Worm (Caenorhabditis elegans) whole organism, L2 larva: Measurements from ENCODE around the gene D1014.13.

Experiments used
- C34F6.9 ChIP-seq: fragments of 150-350 bp; optimal IDR thresholded peaks from 2 replicates; lab custom pipeline; 2014; ENCODE audit warnings: missing biosample characterization, missing genetic modification characterization
- R02D3.7 ChIP-seq: fragments of 150-350 bp; optimal IDR thresholded peaks from 2 replicates; lab custom pipeline; 2014; ENCODE audit warnings: missing biosample characterization, missing genetic modification characterization
- ZK546.5 ChIP-seq: sonication (generic microtip); optimal IDR thresholded peaks from 2 replicates; lab custom pipeline; 2017; ENCODE audit warnings: missing biosample characterization, missing genetic modification characterization
- alr-1 ChIP-seq: fragments of 150-350 bp; optimal IDR thresholded peaks from 2 replicates; lab custom pipeline; 2014; ENCODE audit warnings: missing biosample characterization, missing genetic modification characterization
- ama-1 ChIP-seq: fragments of 150-350 bp; optimal IDR thresholded peaks from 2 replicates; lab custom pipeline; 2018; ENCODE audit warnings: inconsistent platforms
- blmp-1 ChIP-seq: sonication (generic microtip); optimal IDR thresholded peaks from 2 replicates; lab custom pipeline; 2017; ENCODE audit warnings: missing genetic modification characterization, mild to moderate bottlenecking, missing compliant biosample characterization, antibody characterized with exemption, moderate library complexity; ENCODE audit not compliant: insufficient read depth
- ceh-82 ChIP-seq: fragments of 150-350 bp; optimal IDR thresholded peaks from 2 replicates; lab custom pipeline; 2014; ENCODE audit warnings: missing biosample characterization, missing genetic modification characterization
- crh-2 ChIP-seq: sonication (generic microtip); optimal IDR thresholded peaks from 2 replicates; lab custom pipeline; 2017; ENCODE audit warnings: missing biosample characterization, missing genetic modification characterization
- dmd-4 ChIP-seq: sonication (generic microtip); optimal IDR thresholded peaks from 2 replicates; lab custom pipeline; 2017; ENCODE audit warnings: missing biosample characterization, missing genetic modification characterization
- egl-27 ChIP-seq: sonication (generic microtip); optimal IDR thresholded peaks from 3 replicates; lab custom pipeline; 2017; ENCODE audit warnings: missing biosample characterization, missing genetic modification reagents, missing genetic modification characterization
- elt-1 ChIP-seq: fragments of 150-350 bp; optimal IDR thresholded peaks from 2 replicates; lab custom pipeline; 2014; ENCODE audit warnings: missing biosample characterization, missing genetic modification characterization
- elt-3 ChIP-seq: sonication (generic microtip); optimal IDR thresholded peaks from 2 replicates; lab custom pipeline; 2017; ENCODE audit warnings: missing biosample characterization, missing genetic modification characterization
- fos-1 ChIP-seq: fragments of 150-350 bp; optimal IDR thresholded peaks from 2 replicates; lab custom pipeline; 2014; ENCODE audit warnings: missing biosample characterization, missing genetic modification characterization
- gmeb-1 ChIP-seq: fragments of 150-350 bp; optimal IDR thresholded peaks from 2 replicates; lab custom pipeline; 2014; ENCODE audit warnings: missing biosample characterization, missing genetic modification characterization
- lin-11 ChIP-seq: fragments of 150-350 bp; sonication (generic microtip); optimal IDR thresholded peaks from 2 replicates; lab custom pipeline; 2014; ENCODE audit warnings: missing biosample characterization, missing genetic modification characterization, inconsistent platforms, mixed read lengths
- lin-13 ChIP-seq: fragments of 150-350 bp; optimal IDR thresholded peaks from 2 replicates; lab custom pipeline; 2014; ENCODE audit warnings: missing biosample characterization, missing genetic modification reagents, missing genetic modification characterization
- lin-39 ChIP-seq: fragments of 150-350 bp; optimal IDR thresholded peaks from 2 replicates; lab custom pipeline; 2014; ENCODE audit warnings: missing biosample characterization, missing genetic modification reagents, missing genetic modification characterization
- mab-5 ChIP-seq: fragments of 150-350 bp; optimal IDR thresholded peaks from 2 replicates; lab custom pipeline; 2014; ENCODE audit warnings: missing biosample characterization, missing genetic modification characterization
- mbf-1 ChIP-seq: sonication (generic microtip); optimal IDR thresholded peaks from 2 replicates; lab custom pipeline; 2017; ENCODE audit warnings: missing biosample characterization, missing genetic modification characterization
- nhr-12 ChIP-seq: fragments of 150-350 bp; optimal IDR thresholded peaks from 2 replicates; lab custom pipeline; 2014; ENCODE audit warnings: missing biosample characterization, missing genetic modification characterization
- nhr-129 ChIP-seq: fragments of 150-350 bp; optimal IDR thresholded peaks from 2 replicates; lab custom pipeline; 2014; ENCODE audit warnings: missing biosample characterization, missing genetic modification characterization
- nhr-23 ChIP-seq: fragments of 150-350 bp; optimal IDR thresholded peaks from 2 replicates; lab custom pipeline; 2014; ENCODE audit warnings: missing biosample characterization, missing genetic modification reagents, missing genetic modification characterization
- nhr-25 ChIP-seq: fragments of 150-350 bp; sonication (generic microtip); optimal IDR thresholded peaks from 3 replicates; lab custom pipeline; 2014; ENCODE audit warnings: missing biosample characterization, missing genetic modification characterization
- nhr-6 ChIP-seq: fragments of 150-350 bp; optimal IDR thresholded peaks from 2 replicates; lab custom pipeline; 2014; ENCODE audit warnings: missing biosample characterization, missing genetic modification characterization
- nhr-77 ChIP-seq: fragments of 150-350 bp; optimal IDR thresholded peaks from 2 replicates; lab custom pipeline; 2014; ENCODE audit warnings: missing biosample characterization, missing genetic modification characterization
- peb-1 ChIP-seq: fragments of 150-350 bp; optimal IDR thresholded peaks from 2 replicates; lab custom pipeline; 2014; ENCODE audit warnings: missing biosample characterization, missing genetic modification characterization
- skn-1 ChIP-seq: sonication (generic microtip); optimal IDR thresholded peaks from 2 replicates; lab custom pipeline; 2017; ENCODE audit warnings: missing biosample characterization, missing genetic modification characterization
- sma-3 ChIP-seq: sonication (generic microtip); optimal IDR thresholded peaks from 2 replicates; lab custom pipeline; 2016; ENCODE audit warnings: missing genetic modification reagents, missing genetic modification characterization, missing compliant biosample characterization
- sma-9 ChIP-seq, 2 experiments: fragments of 150-350 bp in 1 of 2; sonication (generic microtip) in 1 of 2; optimal IDR thresholded peaks; 2 replicates each; lab custom pipeline; 2014 to 2016; ENCODE audit warnings: missing genetic modification characterization in 2 of 2, mild to moderate bottlenecking in 1 of 2, missing biosample characterization in 1 of 2, missing compliant biosample characterization in 1 of 2, missing genetic modification reagents in 1 of 2, moderate library complexity in 1 of 2
- snpc-4 ChIP-seq: fragments of 150-350 bp; optimal IDR thresholded peaks from 2 replicates; lab custom pipeline; 2014; ENCODE audit warnings: missing biosample characterization, missing genetic modification characterization
- unc-39 ChIP-seq: fragments of 150-350 bp; optimal IDR thresholded peaks from 2 replicates; lab custom pipeline; 2014; ENCODE audit warnings: missing biosample characterization, missing genetic modification characterization
- unc-55 ChIP-seq: fragments of 150-350 bp; sonication (generic microtip); optimal IDR thresholded peaks from 3 replicates; lab custom pipeline; 2014; ENCODE audit warnings: missing biosample characterization, missing genetic modification reagents, missing genetic modification characterization
- unc-62 ChIP-seq: fragments of 150-350 bp; optimal IDR thresholded peaks from 2 replicates; lab custom pipeline; 2014; ENCODE audit warnings: missing biosample characterization, missing genetic modification reagents, missing genetic modification characterization
- ztf-11 ChIP-seq: sonication (generic microtip); optimal IDR thresholded peaks from 2 replicates; lab custom pipeline; 2017; ENCODE audit warnings: missing biosample characterization, missing genetic modification characterization
- ztf-4 ChIP-seq: fragments of 150-350 bp; optimal IDR thresholded peaks from 2 replicates; lab custom pipeline; 2014; ENCODE audit warnings: missing biosample characterization, missing genetic modification characterization

D1014.13 gene

ce11 chrV:8145329-8145728, at the start of gene D1014.13:
D1014.13 (plus strand) TSS chrV:8145629.
- TF ChIP-seq sma-3 (GFP tag; lab: Kevin White, UChicago) (no peak), ztf-11 (tag; lab: Kevin White, UChicago) (no peak), lin-39 (no peak), egl-27 (tag; lab: Kevin White, UChicago) (no peak), crh-2 (tag; lab: Kevin White, UChicago) (no peak), ztf-4 (no peak), ceh-82 (tag; lab: Kevin White, UChicago) (no peak)

DNA sequence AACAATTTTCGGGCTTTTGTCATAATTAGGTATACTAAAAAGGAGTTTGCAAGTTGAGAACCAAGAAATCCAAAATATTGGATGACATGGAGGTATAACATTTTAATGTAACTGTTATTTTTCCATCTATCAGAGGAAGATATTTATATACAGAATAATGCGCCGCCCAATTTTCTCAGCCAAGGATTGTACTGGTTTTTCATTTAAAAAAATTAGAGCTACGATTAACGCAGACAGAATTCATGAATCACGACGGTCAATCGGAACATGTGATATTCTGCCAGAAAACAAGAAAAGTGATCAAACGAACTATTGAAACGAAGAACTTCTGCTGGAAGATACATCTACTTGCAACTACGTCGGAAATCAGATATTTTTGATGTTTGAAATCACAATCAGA, 47.2 kb upstream of the D1014.13 start, which contains the start of gene str-145:
Gene str-145 (minus strand): TSS at position 101 of the 400 bp plus-strand sequence.
- no peak for TF ChIP-seq nhr-129 (tag; lab: Kevin White, UChicago)
- TF ChIP-seq sma-3 (GFP tag; lab: Kevin White, UChicago): no peak
- TF ChIP-seq R02D3.7: no peak
- TF ChIP-seq dmd-4: no peak
- TF ChIP-seq lin-11: no peak
- no peak for TF ChIP-seq C34F6.9 (tag; lab: Kevin White, UChicago)
- no peak for TF ChIP-seq ama-1 (lab: Kevin White, UChicago)
- no peak for TF ChIP-seq elt-3
- TF ChIP-seq peb-1 (tag; lab: Kevin White, UChicago): no peak
- TF ChIP-seq fos-1 (tag; lab: Kevin White, UChicago): no peak
- TF ChIP-seq sma-9 (GFP tag; optimal IDR thresholded peaks at IDR 0.05; lab: Kevin White, UChicago): no peak
- no peak for TF ChIP-seq sma-9 (tag; optimal IDR thresholded peaks at IDR 0.05; lab: Kevin White, UChicago)
- no peak for TF ChIP-seq egl-27 (tag; lab: Kevin White, UChicago)
- TF ChIP-seq nhr-12 (tag; lab: Kevin White, UChicago): no peak
- no peak for TF ChIP-seq skn-1 (tag; lab: Kevin White, UChicago)
- no peak for TF ChIP-seq nhr-23
- no peak for TF ChIP-seq nhr-25
- no peak for TF ChIP-seq snpc-4 (tag; lab: Kevin White, UChicago)
- TF ChIP-seq mab-5 (tag; lab: Kevin White, UChicago): no peak
- TF ChIP-seq nhr-6 (tag; lab: Kevin White, UChicago): no peak
- TF ChIP-seq lin-39: no peak

DNA sequence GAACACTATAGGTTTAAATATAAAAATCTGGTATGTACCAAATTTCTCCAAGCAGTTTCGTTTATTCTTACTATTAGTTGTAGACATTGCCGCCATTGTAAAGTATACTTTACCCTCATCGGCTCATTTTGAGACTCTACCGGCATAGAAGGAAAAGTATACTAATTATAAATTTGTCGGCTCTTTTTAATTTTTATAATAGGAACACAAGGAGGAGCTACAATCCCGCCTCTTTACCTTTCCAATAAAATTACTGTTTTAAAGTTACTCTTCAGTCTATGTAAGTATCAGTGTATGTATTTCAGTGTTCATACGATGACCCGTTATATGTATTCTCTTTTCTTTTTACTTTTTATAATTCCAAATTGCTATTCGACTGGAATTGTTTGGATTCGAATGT, 46.1 kb upstream of the D1014.13 start, which contains the start of gene sdz-23:
Gene sdz-23 (plus strand): TSS at position 301 of the 400 bp plus-strand sequence.
- no peak for TF ChIP-seq ZK546.5 (tag; lab: Kevin White, UChicago)
- no peak for TF ChIP-seq nhr-77 (tag; lab: Kevin White, UChicago)
- no peak for TF ChIP-seq egl-27 (tag; lab: Kevin White, UChicago)
- no peak for TF ChIP-seq gmeb-1 (tag; lab: Kevin White, UChicago)
- TF ChIP-seq ama-1 (lab: Kevin White, UChicago): no peak
- no peak for TF ChIP-seq unc-55
- no peak for TF ChIP-seq fos-1 (tag; lab: Kevin White, UChicago)
- no peak for TF ChIP-seq unc-62 (GFP tag; lab: Kevin White, UChicago)
- TF ChIP-seq mbf-1 (tag; lab: Kevin White, UChicago): no peak
- no peak for TF ChIP-seq lin-11

DNA sequence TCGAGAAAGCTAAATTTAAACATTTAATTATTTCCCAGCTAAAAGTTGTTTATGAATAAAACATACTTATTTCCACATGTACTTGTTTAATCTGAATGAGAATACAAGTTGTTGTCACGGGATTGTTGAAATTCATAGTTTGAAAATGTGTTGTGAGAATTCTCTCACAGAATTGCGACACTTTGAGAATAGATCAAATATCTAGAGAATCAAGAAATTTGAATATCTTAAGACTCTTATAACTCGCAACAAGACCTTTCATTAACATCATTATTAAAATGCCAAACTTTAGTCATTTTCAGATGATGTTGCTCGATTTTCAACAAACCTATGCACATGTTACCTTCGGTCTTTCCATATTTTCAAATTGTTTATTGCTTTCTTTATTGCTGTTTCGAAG, 42.5 kb upstream of the D1014.13 start, which contains the start of gene str-90:
Gene str-90 (plus strand): TSS at position 301 of the 400 bp plus-strand sequence.
- TF ChIP-seq skn-1 (tag; lab: Kevin White, UChicago) (no peak), lin-13 (GFP tag; lab: Kevin White, UChicago) (no peak), elt-1 (no peak), snpc-4 (tag; lab: Kevin White, UChicago) (no peak), alr-1 (tag; lab: Kevin White, UChicago) (no peak), nhr-6 (tag; lab: Kevin White, UChicago) (no peak), unc-39 (tag; lab: Kevin White, UChicago) (no peak), ceh-82 (tag; lab: Kevin White, UChicago) (no peak), nhr-129 (tag; lab: Kevin White, UChicago) (no peak), crh-2 (tag; lab: Kevin White, UChicago) (no peak), dmd-4 (no peak), lin-11 (no peak), blmp-1 (tag; lab: Kevin White, UChicago) (no peak), ama-1 (lab: Kevin White, UChicago) (no peak), fos-1 (tag; lab: Kevin White, UChicago) (no peak)
